Fruit fly (Drosophila melanogaster): ENCODE data around the gene CG9123.

Gene CG9123

DNA sequence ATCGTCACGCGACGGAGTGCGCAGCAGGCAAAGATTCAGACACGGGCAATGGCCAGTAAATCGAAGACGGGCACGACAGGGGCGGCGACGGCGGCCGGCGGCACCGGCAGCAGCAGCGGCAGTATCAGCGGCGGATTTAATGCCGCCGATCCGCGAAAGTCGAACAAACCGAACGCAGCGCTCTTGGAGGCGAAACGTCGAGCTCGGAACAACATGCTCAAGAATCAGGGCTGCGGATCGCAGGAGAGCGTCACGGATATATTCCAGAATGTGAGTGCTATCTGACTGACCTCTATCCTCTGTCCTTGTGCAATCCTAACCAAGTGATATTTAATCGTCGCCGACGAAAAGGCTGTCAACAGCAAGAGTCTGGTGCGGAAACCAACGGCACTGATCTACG is 6.9 kb downstream of the CG9123 start:
- TF ChIP-seq noc (tag; optimal IDR thresholded peaks at IDR 0.05): no peak

dm6 chrX:15333066-15333874 is 8.6 kb downstream of the CG9123 start, which contains the start of the genes CG9114 and HDAC6:
TSS of gene CG9114 (minus strand) at chrX:15333154.
TSS of gene HDAC6 (plus strand) at chrX:15333310.
- TF ChIP-seq noc (tag; optimal IDR thresholded peaks at IDR 0.05): peak; percentile 15

dm6 chrX:15328148-15328718 is 13.7 kb downstream of the CG9123 start, which contains the start of gene dah:
TSS of gene dah (plus strand) at chrX:15328342.
- no peak for TF ChIP-seq noc (tag; optimal IDR thresholded peaks at IDR 0.05)

- peak; percentile 66 for TF ChIP-seq noc (tag; optimal IDR thresholded peaks at IDR 0.05)
Measured at dm6 chrX:15323302-15323880, 18.5 kb downstream of the CG9123 start.

dm6 chrX:15320973-15321372 is 20.9 kb downstream of the CG9123 start:
- no peak for TF ChIP-seq noc (tag; optimal IDR thresholded peaks at IDR 0.05)

- TF ChIP-seq noc (tag; optimal IDR thresholded peaks at IDR 0.05): no peak
Measured at dm6 chrX:15320522-15320921, 21.4 kb downstream of the CG9123 start.

dm6 chrX:15319699-15320482 is 22.0 kb downstream of the CG9123 start:
- peak; percentile 25 for TF ChIP-seq noc (tag; optimal IDR thresholded peaks at IDR 0.05)

DNA sequence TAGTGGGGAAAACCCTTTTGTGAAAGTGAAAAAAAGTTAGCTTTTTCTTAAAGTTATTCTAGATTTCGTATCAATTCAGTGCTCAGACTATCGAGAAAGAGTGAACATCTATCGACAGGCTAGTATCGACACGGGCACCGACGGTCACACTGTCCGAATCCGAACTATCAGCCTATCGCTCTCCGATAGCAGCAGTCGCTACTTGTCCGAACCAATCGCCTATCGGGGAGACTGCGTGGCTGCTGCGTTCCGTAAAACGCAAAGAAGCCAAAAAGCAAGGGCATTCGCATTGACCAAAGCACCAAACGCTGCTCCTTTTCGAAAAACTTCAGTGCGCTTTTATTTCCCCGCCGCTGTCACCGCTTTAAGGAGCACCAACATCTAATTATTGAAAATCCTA is 22.6 kb downstream of the CG9123 start, which contains the start of gene Top1:
Gene Top1 (plus strand): TSS at position 190 of the 400 bp plus-strand sequence.
- peak; percentile 9 for TF ChIP-seq noc (tag; optimal IDR thresholded peaks at IDR 0.05)

- no peak for TF ChIP-seq noc (tag; optimal IDR thresholded peaks at IDR 0.05)
Measured at dm6 chrX:15313829-15314324, 28.0 kb downstream of the CG9123 start.

- TF ChIP-seq noc (tag; optimal IDR thresholded peaks at IDR 0.05): no peak
Measured at dm6 chrX:15313389-15313788, 28.5 kb downstream of the CG9123 start.

- TF ChIP-seq noc (tag; optimal IDR thresholded peaks at IDR 0.05): no peak
Measured at dm6 chrX:15312882-15313154, 29.1 kb downstream of the CG9123 start.

- no peak for TF ChIP-seq noc (tag; optimal IDR thresholded peaks at IDR 0.05)
Measured at dm6 chrX:15312074-15312881, 29.6 kb downstream of the CG9123 start.

DNA sequence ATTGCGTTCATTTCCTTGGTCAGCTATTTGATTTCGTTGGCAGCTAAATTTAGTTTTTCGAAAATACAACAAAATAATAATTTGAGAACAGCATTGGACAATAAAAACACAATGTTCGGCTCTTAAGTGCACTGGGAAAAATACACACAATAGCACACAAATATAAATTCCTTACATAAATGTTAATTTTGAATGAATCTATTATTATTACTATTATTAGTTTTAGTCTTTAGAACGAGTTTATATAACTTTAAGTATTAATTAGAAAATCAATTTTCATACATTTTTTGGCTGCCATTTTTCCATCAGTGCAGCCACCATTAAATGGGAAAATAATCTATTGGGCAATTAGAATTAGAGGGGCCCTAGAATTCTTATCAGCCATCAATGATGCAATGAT is 32.0 kb downstream of the CG9123 start:
- no peak for TF ChIP-seq noc (tag; optimal IDR thresholded peaks at IDR 0.05)

dm6 chrX:15308456-15308954 is 33.4 kb downstream of the CG9123 start:
- no peak for TF ChIP-seq noc (tag; optimal IDR thresholded peaks at IDR 0.05)
